Fruit fly (Drosophila melanogaster) whole organism, adult: ENCODE measurements around the gene BNIP3.

Source experiments
- CG14711 ChIP-seq: fragments of 200-800 bp; sonication (Bioruptor generic); optimal IDR thresholded peaks from 2 replicates; lab custom pipeline; 2018; ENCODE audit warnings: missing biosample characterization, mild to moderate bottlenecking, missing genetic modification characterization, moderate library complexity
- CG1620 ChIP-seq: fragments of 200-800 bp; sonication (Bioruptor generic); optimal IDR thresholded peaks from 2 replicates; lab custom pipeline; 2016; ENCODE audit warnings: missing biosample characterization, missing genetic modification characterization
- CG33017 ChIP-seq: fragments of 200-800 bp; sonication (Bioruptor generic); optimal IDR thresholded peaks from 2 replicates; lab custom pipeline; 2018; ENCODE audit warnings: missing biosample characterization, mild to moderate bottlenecking, missing genetic modification characterization, moderate library complexity
- CG5204 ChIP-seq: fragments of 200-800 bp; sonication (Bioruptor generic); optimal IDR thresholded peaks from 2 replicates; lab custom pipeline; 2016; ENCODE audit warnings: missing biosample characterization, missing genetic modification characterization
- CG7045 ChIP-seq: fragments of 200-800 bp; sonication (Bioruptor generic); optimal IDR thresholded peaks from 2 replicates; lab custom pipeline; 2017; ENCODE audit warnings: missing biosample characterization, mild to moderate bottlenecking, missing genetic modification characterization
- CG7101 ChIP-seq: fragments of 200-800 bp; sonication (Bioruptor generic); optimal IDR thresholded peaks from 2 replicates; lab custom pipeline; 2018; ENCODE audit warnings: missing biosample characterization, mild to moderate bottlenecking, missing genetic modification characterization, moderate library complexity
- Mnt ChIP-seq: fragments of 200-800 bp; sonication (Bioruptor generic); optimal IDR thresholded peaks from 2 replicates; lab custom pipeline; 2016; ENCODE audit warnings: missing biosample characterization, mild to moderate bottlenecking, missing genetic modification characterization
- bab1 ChIP-seq: fragments of 200-800 bp; sonication (Bioruptor generic); optimal IDR thresholded peaks from 3 replicates; lab custom pipeline; 2019; ENCODE audit warnings: missing biosample characterization, mild to moderate bottlenecking, missing genetic modification characterization, moderate library complexity
- cic ChIP-seq: fragments of 200-800 bp; sonication (Bioruptor generic); optimal IDR thresholded peaks from 2 replicates; lab custom pipeline; 2017; ENCODE audit warnings: missing biosample characterization, mild to moderate bottlenecking, missing genetic modification characterization, moderate library complexity
- kay ChIP-seq: fragments of 200-800 bp; sonication (Bioruptor generic); peaks from one replicate; lab custom pipeline; 2016; ENCODE audit warnings: missing biosample characterization, missing genetic modification characterization, borderline replicate concordance
- ovo ChIP-seq: fragments of 200-800 bp; sonication (Bioruptor generic); optimal IDR thresholded peaks from 2 replicates; lab custom pipeline; 2016; ENCODE audit warnings: missing biosample characterization, missing genetic modification characterization

dm6 chr3L:20563767-20564166 is 44.6 kb upstream of the BNIP3 start:
- no peak for TF ChIP-seq kay (GFP tag; lab: Kevin White, UChicago)
- no peak for TF ChIP-seq CG14711 (tag; lab: Kevin White, UChicago)
- TF ChIP-seq CG1620 (GFP tag; lab: Kevin White, UChicago) = no peak
- TF ChIP-seq CG33017 = no peak
- no peak for TF ChIP-seq CG7101 (tag; lab: Kevin White, UChicago)
- TF ChIP-seq ovo (GFP tag; lab: Kevin White, UChicago) = no peak
- no peak for TF ChIP-seq cic (GFP tag; lab: Kevin White, UChicago)
- TF ChIP-seq CG7045 = no peak
- no peak for TF ChIP-seq CG5204 (GFP tag; lab: Kevin White, UChicago)
- TF ChIP-seq bab1 (GFP tag; lab: Kevin White, UChicago) = no peak
- TF ChIP-seq Mnt (GFP tag; lab: Kevin White, UChicago) = no peak
